Fruit fly (Drosophila melanogaster) whole organism, embryonic: ENCODE results near the gene tex.

Experiments
- CG11560 ChIP-seq: fragments of 200-800 bp; sonication (Bioruptor generic); IDR thresholded peaks from 3 replicates; pipeline ENCODE4 v1.3.6; 2022; ENCODE audit warnings: missing biosample characterization, missing genetic modification characterization
- CG8478 ChIP-seq: fragments of >200 bp; optimal IDR thresholded peaks from 2 replicates; lab custom pipeline; 2018
- MTF-1 ChIP-seq: fragments of 200-800 bp; sonication (Bioruptor generic); optimal IDR thresholded peaks from 2 replicates; lab custom pipeline; 2018; ENCODE audit warnings: missing biosample characterization, mild to moderate bottlenecking, missing genetic modification characterization, borderline replicate concordance
- Stat92E ChIP-seq, 3 experiments: fragments of >200 bp in 2 of 3; fragments of 200-800 bp in 1 of 3; sonication (Bioruptor generic) in 1 of 3; optimal IDR thresholded peaks; 2 replicates each; lab custom pipeline; 2017 to 2019; ENCODE audit warnings: missing biosample characterization in 3 of 3, missing genetic modification characterization in 3 of 3, mild to moderate bottlenecking in 1 of 3, moderate library complexity in 1 of 3
- en ChIP-seq: fragments of 200-800 bp; sonication (Bioruptor generic); optimal IDR thresholded peaks from 2 replicates; lab custom pipeline; 2016; ENCODE audit warnings: missing biosample characterization, missing genetic modification characterization
- lov ChIP-seq, 2 experiments: fragments of 200-800 bp in 1 of 2; fragments of >200 bp in 1 of 2; sonication (Bioruptor generic) in 1 of 2; IDR thresholded peaks in 1 of 2; optimal IDR thresholded peaks in 1 of 2; 2 replicates in 1 of 2; 3 replicates in 1 of 2; pipeline versions ENCODE4 v1.3.6 to Lab custom; 2017 to 2022; ENCODE audit warnings: missing biosample characterization in 1 of 2, missing genetic modification characterization in 1 of 2
- otp ChIP-seq: fragments of 200-800 bp; sonication (Bioruptor generic); IDR thresholded peaks from 3 replicates; pipeline ENCODE4, ENCODE4 v1.3.6; 2022; ENCODE audit warnings: missing biosample characterization, missing genetic modification characterization
- run ChIP-seq: fragments of 200-800 bp; sonication (Bioruptor generic); optimal IDR thresholded peaks from 3 replicates; lab custom pipeline; 2018; ENCODE audit warnings: missing biosample characterization, mild to moderate bottlenecking, missing genetic modification characterization
- tin ChIP-seq: fragments of 200-800 bp; sonication (Bioruptor generic); optimal IDR thresholded peaks from 3 replicates; lab custom pipeline; 2016; ENCODE audit warnings: missing biosample characterization, missing genetic modification characterization
- ttk ChIP-seq: fragments of 200-800 bp; sonication (Bioruptor generic); IDR thresholded peaks from 2 replicates; pipeline ENCODE4 v2.1.2; 2022; ENCODE audit warnings: missing biosample characterization, missing genetic modification characterization

DNA sequence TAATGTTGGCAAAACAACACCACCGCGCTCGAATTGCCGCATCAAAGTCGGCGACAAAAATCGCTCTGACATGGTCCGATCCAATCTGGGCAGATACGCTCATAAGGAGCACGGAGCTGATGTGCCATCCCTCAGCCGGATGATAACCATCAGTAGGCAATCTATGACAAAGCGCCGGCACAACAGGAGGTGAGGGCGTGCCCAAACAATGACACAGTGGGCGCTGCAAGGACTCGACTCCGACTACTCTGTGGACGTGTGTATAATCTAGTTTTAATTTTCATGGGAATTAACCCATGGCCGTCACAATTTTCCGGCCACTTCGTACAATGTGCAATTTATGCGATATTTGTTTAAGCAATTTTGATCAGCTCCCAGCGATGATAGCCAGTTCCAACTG is 33.4 kb downstream of the tex start:
- no peak for TF ChIP-seq otp
- no peak for TF ChIP-seq lov (optimal IDR thresholded peaks at IDR 0.05; lab: Kevin White, UChicago)
- no peak for TF ChIP-seq lov (GFP tag; IDR thresholded peaks at IDR 0.05; lab: Robert Waterston, UW)
- TF ChIP-seq en (GFP tag; lab: Kevin White, UChicago), result no peak
- no peak for TF ChIP-seq run (tag; lab: Kevin White, UChicago)
- TF ChIP-seq MTF-1 (GFP tag; lab: Kevin White, UChicago), result no peak
- TF ChIP-seq Stat92E (GFP tag; optimal IDR thresholded peaks at IDR 0.05; lab: Kevin White, UChicago), result no peak
- no peak for TF ChIP-seq CG8478 (lab: Kevin White, UChicago)
- no peak for TF ChIP-seq CG11560 (tag; lab: Robert Waterston, UW)
- TF ChIP-seq tin (GFP tag; lab: Kevin White, UChicago), result no peak
- no peak for TF ChIP-seq ttk (GFP tag; lab: Robert Waterston, UW)
